In genomic region chr3L:10392049-10392448, dm6 we compare ENCODE assay signal across 3 fruit fly cellular contexts.
TF ChIP-seq lines count a peak whose summit lies in the region.

No protein-coding gene starts in this region.

- TF ChIP-seq CTCF in whole organism, embryonic (GFP tag; optimal IDR thresholded peaks at IDR 0.05; lab: Kevin White, UChicago), result no peak

TF ChIP-seq in whole organism, embryonic, 481 proteins besides CTCF, POLR2A, EP300 and RAD21:
- peak; percentile 62 for TF ChIP-seq gsb-n (tag; optimal IDR thresholded peaks at IDR 0.05; lab: Kevin White, UChicago)
- no peak for TF ChIP-seq Doc3 (GFP tag; IDR thresholded peaks at IDR 0.05; lab: Robert Waterston, UW; ENCODE audit: partially characterized antibody)
- peak; percentile 4 for TF ChIP-seq pros (GFP tag; optimal IDR thresholded peaks at IDR 0.05; lab: Kevin White, UChicago)
- TF ChIP-seq klu (GFP tag; IDR thresholded peaks at IDR 0.05; lab: Robert Waterston, UW), result no peak
- TF ChIP-seq grn (GFP tag; optimal IDR thresholded peaks at IDR 0.05; lab: Kevin White, UChicago), result peak; percentile 65
- TF ChIP-seq CG3407 (GFP tag; optimal IDR thresholded peaks at IDR 0.05; lab: Kevin White, UChicago), result no peak
- TF ChIP-seq CG6791 (GFP tag; IDR thresholded peaks at IDR 0.05; lab: Robert Waterston, UW; ENCODE audit: partially characterized antibody), result 0 out of 3 replicates have a peak, but pooled peaks have one; percentile 20
- TF ChIP-seq CG7786 (GFP tag; optimal IDR thresholded peaks at IDR 0.05; lab: Kevin White, UChicago), result no peak
- no peak for TF ChIP-seq Neu2 (GFP tag; optimal IDR thresholded peaks at IDR 0.05; lab: Kevin White, UChicago; ENCODE audit: borderline replicate concordance)
- peak; percentile 22 for TF ChIP-seq sd (tag; optimal IDR thresholded peaks at IDR 0.05; lab: Kevin White, UChicago)
- 0 out of 2 replicates have a peak, but pooled peaks have one; percentile 11 for TF ChIP-seq Bgb (GFP tag; IDR thresholded peaks at IDR 0.05; lab: Robert Waterston, UW; ENCODE audit: partially characterized antibody)
- TF ChIP-seq CG1233 (GFP tag; optimal IDR thresholded peaks at IDR 0.05; lab: Kevin White, UChicago), result no peak
- TF ChIP-seq kni (GFP tag; optimal IDR thresholded peaks at IDR 0.05; lab: Kevin White, UChicago), result peak; percentile 77

TF ChIP-seq in whole organism, prepupa, 60 proteins besides CTCF, POLR2A, EP300 and RAD21:
- no peak for TF ChIP-seq CG10669 (GFP tag; optimal IDR thresholded peaks at IDR 0.05; lab: Kevin White, UChicago)
- peak; percentile 13 for TF ChIP-seq Eip78C (GFP tag; lab: Kevin White, UChicago)
- peak in 1 of 2 experiments; percentile 25 for TF ChIP-seq ss (GFP tag; optimal IDR thresholded peaks at IDR 0.05; lab: Kevin White, UChicago)
- no peak for TF ChIP-seq CG6808 (GFP tag; optimal IDR thresholded peaks at IDR 0.05; lab: Kevin White, UChicago)
- no peak for TF ChIP-seq Met (GFP tag; optimal IDR thresholded peaks at IDR 0.05; lab: Kevin White, UChicago)
- TF ChIP-seq CG8319 (GFP tag; optimal IDR thresholded peaks at IDR 0.05; lab: Kevin White, UChicago), result no peak
- no peak for TF ChIP-seq spab (GFP tag; optimal IDR thresholded peaks at IDR 0.05; lab: Kevin White, UChicago)
- TF ChIP-seq CG3032 (tag; optimal IDR thresholded peaks at IDR 0.05; lab: Kevin White, UChicago), result no peak
- no peak for TF ChIP-seq topi (GFP tag; optimal IDR thresholded peaks at IDR 0.05; lab: Kevin White, UChicago)
- TF ChIP-seq CG8632 (GFP tag; optimal IDR thresholded peaks at IDR 0.05; lab: Kevin White, UChicago), result no peak

TF ChIP-seq in whole organism, pupa, 21 proteins besides CTCF, POLR2A, EP300 and RAD21:
- TF ChIP-seq Pif1B (GFP tag; optimal IDR thresholded peaks at IDR 0.05; lab: Kevin White, UChicago) (no peak), CG4496 (GFP tag; IDR thresholded peaks at IDR 0.05; lab: Robert Waterston, UW) (0 out of 3 replicates have a peak, but pooled peaks have one; percentile 9)
TF ChIP-seq in whole organism, pupa: peak in this region for 1.
